Fruit fly (Drosophila melanogaster) whole organism, embryonic: ENCODE measurements around the gene Rpn2.

Source experiments
- Aef1 ChIP-seq: fragments of 200-800 bp; sonication (Bioruptor generic); IDR thresholded peaks from 3 replicates; pipeline ENCODE4 v1.3.6; 2022; ENCODE audit warnings: missing biosample characterization, missing genetic modification characterization
- CG10147 ChIP-seq: fragments of 200-800 bp; sonication (Bioruptor generic); optimal IDR thresholded peaks from 2 replicates; lab custom pipeline; 2019; ENCODE audit warnings: missing biosample characterization, mild to moderate bottlenecking, missing genetic modification characterization, moderate library complexity
- CG10431 ChIP-seq: fragments of 200-800 bp; sonication (Bioruptor generic); optimal IDR thresholded peaks from 3 replicates; lab custom pipeline; 2018; ENCODE audit warnings: missing biosample characterization, mild to moderate bottlenecking, missing genetic modification characterization
- CG10462 ChIP-seq: fragments of 200-800 bp; sonication (Bioruptor generic); optimal IDR thresholded peaks from 2 replicates; lab custom pipeline; 2016; ENCODE audit warnings: missing biosample characterization, missing genetic modification characterization
- CG10959 ChIP-seq: fragments of 200-800 bp; sonication (Bioruptor generic); IDR thresholded peaks from 2 replicates; pipeline ENCODE4 v1.3.6; 2022; ENCODE audit warnings: missing biosample characterization, missing genetic modification characterization
- CG11247 ChIP-seq: fragments of 200-800 bp; sonication (Bioruptor generic); IDR thresholded peaks from 2 replicates; pipeline ENCODE4 v1.3.6; 2022; ENCODE audit warnings: missing biosample characterization, missing genetic modification characterization
- CG11504 ChIP-seq: fragments of 200-800 bp; sonication (Bioruptor generic); optimal IDR thresholded peaks from 3 replicates; lab custom pipeline; 2019; ENCODE audit warnings: missing biosample characterization, mild to moderate bottlenecking, missing genetic modification characterization, moderate library complexity
- CG12219 ChIP-seq: fragments of 200-800 bp; sonication (Bioruptor generic); optimal IDR thresholded peaks from 3 replicates; lab custom pipeline; 2018; ENCODE audit warnings: missing biosample characterization, mild to moderate bottlenecking, missing genetic modification characterization
- CG1233 ChIP-seq: fragments of 200-800 bp; sonication (Bioruptor generic); optimal IDR thresholded peaks from 4 replicates; lab custom pipeline; 2018; ENCODE audit warnings: missing biosample characterization, mild to moderate bottlenecking, missing genetic modification characterization
- CG12391 ChIP-seq: fragments of 200-800 bp; sonication (Bioruptor generic); optimal IDR thresholded peaks from 3 replicates; lab custom pipeline; 2018; ENCODE audit warnings: missing biosample characterization, mild to moderate bottlenecking, missing genetic modification characterization, moderate library complexity
- CG15073 ChIP-seq: fragments of 200-800 bp; sonication (Bioruptor generic); optimal IDR thresholded peaks from 2 replicates; lab custom pipeline; 2016; ENCODE audit warnings: missing biosample characterization, missing genetic modification characterization
- CG17912 ChIP-seq: fragments of 200-800 bp; sonication (Bioruptor generic); optimal IDR thresholded peaks from 2 replicates; lab custom pipeline; 2018; ENCODE audit warnings: missing biosample characterization, mild to moderate bottlenecking, missing genetic modification characterization
- CG18599 ChIP-seq: fragments of 200-800 bp; sonication (Bioruptor generic); optimal IDR thresholded peaks from 3 replicates; lab custom pipeline; 2017; ENCODE audit warnings: missing biosample characterization, missing genetic modification characterization, mild to moderate bottlenecking, moderate library complexity, missing genetic modification reagents
- CG18764 ChIP-seq: fragments of 200-800 bp; sonication (Bioruptor generic); optimal IDR thresholded peaks from 3 replicates; lab custom pipeline; 2016; ENCODE audit warnings: missing biosample characterization, missing genetic modification characterization
- CG3281 ChIP-seq: fragments of 200-800 bp; sonication (Bioruptor generic); optimal IDR thresholded peaks from 3 replicates; lab custom pipeline; 2017; ENCODE audit warnings: missing biosample characterization, mild to moderate bottlenecking, missing genetic modification characterization
- CG6175 ChIP-seq: fragments of 200-800 bp; sonication (Bioruptor generic); IDR thresholded peaks from 3 replicates; pipeline ENCODE4 v1.3.6; 2022; ENCODE audit warnings: missing biosample characterization, missing genetic modification characterization
- CG7357 ChIP-seq: fragments of 200-800 bp; sonication (Bioruptor generic); IDR thresholded peaks from 3 replicates; pipeline ENCODE4 v1.3.6; 2022; ENCODE audit warnings: missing biosample characterization, missing genetic modification characterization
- CG7745 ChIP-seq: fragments of 200-800 bp; sonication (Bioruptor generic); optimal IDR thresholded peaks from 2 replicates; lab custom pipeline; 2018; ENCODE audit warnings: missing biosample characterization, mild to moderate bottlenecking, missing genetic modification characterization, moderate library complexity
- CG8089 ChIP-seq: fragments of 200-800 bp; sonication (Bioruptor generic); optimal IDR thresholded peaks from 3 replicates; lab custom pipeline; 2016; ENCODE audit warnings: missing biosample characterization, missing genetic modification characterization
- CG8281 ChIP-seq: fragments of 200-800 bp; sonication (Bioruptor generic); optimal IDR thresholded peaks from 2 replicates; lab custom pipeline; 2018; ENCODE audit warnings: missing biosample characterization, mild to moderate bottlenecking, missing genetic modification characterization, moderate library complexity
- Dek ChIP-seq: fragments of 200-800 bp; sonication (Bioruptor generic); optimal IDR thresholded peaks from 3 replicates; lab custom pipeline; 2019; ENCODE audit warnings: missing biosample characterization, mild to moderate bottlenecking, missing genetic modification characterization, moderate library complexity
- Dll ChIP-seq: fragments of 200-800 bp; sonication (Bioruptor generic); IDR thresholded peaks from 4 replicates; pipeline ENCODE4 v1.3.6; 2022; ENCODE audit warnings: missing biosample characterization, missing genetic modification characterization; ENCODE audit not compliant: partially characterized antibody
- Hsf ChIP-seq: fragments of 200-800 bp; sonication (Bioruptor generic); optimal IDR thresholded peaks from 3 replicates; lab custom pipeline; 2016; ENCODE audit warnings: missing biosample characterization, missing genetic modification characterization
- Mad ChIP-seq: fragments of 200-800 bp; sonication (Bioruptor generic); optimal IDR thresholded peaks from 2 replicates; lab custom pipeline; 2016; ENCODE audit warnings: missing biosample characterization, missing genetic modification characterization
- Meics ChIP-seq: fragments of 200-800 bp; sonication (Bioruptor generic); optimal IDR thresholded peaks from 2 replicates; lab custom pipeline; 2017; ENCODE audit warnings: missing biosample characterization, mild to moderate bottlenecking, missing genetic modification characterization
- Myb ChIP-seq: fragments of 200-800 bp; sonication (Bioruptor generic); optimal IDR thresholded peaks from 2 replicates; lab custom pipeline; 2016; ENCODE audit warnings: missing biosample characterization, missing genetic modification characterization
- Optix ChIP-seq: fragments of 200-800 bp; sonication (Bioruptor generic); IDR thresholded peaks from 3 replicates; pipeline ENCODE4 v1.3.6; 2022; ENCODE audit warnings: missing biosample characterization, missing genetic modification characterization
- Ravus ChIP-seq: fragments of 200-800 bp; sonication (Bioruptor generic); IDR thresholded peaks from 2 replicates; pipeline ENCODE4 v1.3.6; 2022; ENCODE audit warnings: missing biosample characterization, missing genetic modification characterization
- Stat92E ChIP-seq, 3 experiments: fragments of >200 bp in 2 of 3; fragments of 200-800 bp in 1 of 3; sonication (Bioruptor generic) in 1 of 3; optimal IDR thresholded peaks; 2 replicates each; lab custom pipeline; 2017 to 2019; ENCODE audit warnings: missing biosample characterization in 3 of 3, missing genetic modification characterization in 3 of 3, mild to moderate bottlenecking in 1 of 3, moderate library complexity in 1 of 3
- ara ChIP-seq: fragments of 200-800 bp; sonication (Bioruptor generic); IDR thresholded peaks from 2 replicates; pipeline ENCODE4 v1.3.6; 2022; ENCODE audit warnings: missing biosample characterization, missing genetic modification characterization
- az2 ChIP-seq: fragments of 200-800 bp; sonication (Bioruptor generic); optimal IDR thresholded peaks from 3 replicates; lab custom pipeline; 2016; ENCODE audit warnings: missing biosample characterization, missing genetic modification characterization
- br ChIP-seq: fragments of >200 bp; optimal IDR thresholded peaks from 2 replicates; lab custom pipeline; 2017
- btn ChIP-seq: fragments of 200-800 bp; sonication (Bioruptor generic); optimal IDR thresholded peaks from 2 replicates; lab custom pipeline; 2016; ENCODE audit warnings: missing biosample characterization, missing genetic modification characterization
- chif ChIP-seq, 2 experiments: fragments of 200-800 bp; sonication (Bioruptor generic); optimal IDR thresholded peaks; 3 replicates each; lab custom pipeline; 2016; ENCODE audit warnings: missing biosample characterization in 2 of 2, missing genetic modification characterization in 2 of 2
- corto ChIP-seq: fragments of 200-800 bp; sonication (Bioruptor generic); optimal IDR thresholded peaks from 2 replicates; lab custom pipeline; 2016; ENCODE audit warnings: missing biosample characterization, mild to moderate bottlenecking, missing genetic modification characterization, moderate library complexity
- crp ChIP-seq, 2 experiments: fragments of 200-800 bp; sonication (Bioruptor generic); optimal IDR thresholded peaks; 2 replicates in 1 of 2; 3 replicates in 1 of 2; lab custom pipeline; 2017; ENCODE audit warnings: missing biosample characterization in 2 of 2, missing genetic modification characterization in 2 of 2, mild to moderate bottlenecking in 1 of 2, moderate library complexity in 1 of 2
- dm ChIP-seq: fragments of 200-800 bp; sonication (Bioruptor generic); optimal IDR thresholded peaks from 3 replicates; lab custom pipeline; 2016; ENCODE audit warnings: missing biosample characterization, missing genetic modification characterization
- gce ChIP-seq: fragments of 200-800 bp; sonication (Bioruptor generic); IDR thresholded peaks from 3 replicates; pipeline ENCODE4 v1.3.6; 2022; ENCODE audit warnings: missing biosample characterization, missing genetic modification characterization
- grn ChIP-seq: fragments of 200-800 bp; sonication (Bioruptor generic); optimal IDR thresholded peaks from 3 replicates; lab custom pipeline; 2017; ENCODE audit warnings: missing biosample characterization, missing genetic modification characterization
- jigr1 ChIP-seq: fragments of 200-800 bp; sonication (Bioruptor generic); IDR thresholded peaks from 3 replicates; pipeline ENCODE4 v1.3.6; 2022; ENCODE audit warnings: missing biosample characterization, missing genetic modification characterization
- kah ChIP-seq: fragments of 200-800 bp; sonication (Bioruptor generic); optimal IDR thresholded peaks from 2 replicates; lab custom pipeline; 2018; ENCODE audit warnings: missing biosample characterization, mild to moderate bottlenecking, missing genetic modification characterization
- klu ChIP-seq: fragments of 200-800 bp; sonication (Bioruptor generic); IDR thresholded peaks from 2 replicates; pipeline ENCODE4 v1.3.6; 2022; ENCODE audit warnings: missing biosample characterization, missing genetic modification characterization
- luna ChIP-seq: fragments of 200-800 bp; sonication (Bioruptor generic); optimal IDR thresholded peaks from 2 replicates; lab custom pipeline; 2016; ENCODE audit warnings: missing biosample characterization, missing genetic modification characterization
- nau ChIP-seq: fragments of 200-800 bp; sonication (Bioruptor generic); optimal IDR thresholded peaks from 3 replicates; lab custom pipeline; 2017; ENCODE audit warnings: missing biosample characterization, mild to moderate bottlenecking, missing genetic modification characterization, missing genetic modification reagents
- pan ChIP-seq, 4 experiments: fragments of >200 bp in 3 of 4; fragments of 200-800 bp in 1 of 4; sonication (Bioruptor generic) in 1 of 4; optimal IDR thresholded peaks in 3 of 4; IDR thresholded peaks in 1 of 4; 2 replicates each; pipeline versions ENCODE4 v1.3.6 to Lab custom; 2017 to 2022; ENCODE audit warnings: missing biosample characterization in 2 of 4, missing genetic modification characterization in 2 of 4, mixed read lengths in 1 of 4
- phol ChIP-seq: fragments of 200-800 bp; sonication (Bioruptor generic); optimal IDR thresholded peaks from 3 replicates; lab custom pipeline; 2018; ENCODE audit warnings: missing biosample characterization, mild to moderate bottlenecking, missing genetic modification characterization, moderate library complexity
- salm ChIP-seq: fragments of 200-800 bp; sonication (Bioruptor generic); optimal IDR thresholded peaks from 2 replicates; lab custom pipeline; 2018; ENCODE audit warnings: missing biosample characterization, mild to moderate bottlenecking, missing genetic modification characterization
- sim ChIP-seq: fragments of 200-800 bp; sonication (Bioruptor generic); IDR thresholded peaks from 2 replicates; pipeline ENCODE4 v1.3.6; 2022; ENCODE audit warnings: missing biosample characterization, missing genetic modification characterization
- stc ChIP-seq: fragments of 200-800 bp; sonication (Bioruptor generic); IDR thresholded peaks from 2 replicates; pipeline ENCODE4 v1.3.6; 2022; ENCODE audit warnings: missing biosample characterization, missing genetic modification characterization
- tgo ChIP-seq: fragments of 200-800 bp; sonication (Bioruptor generic); IDR thresholded peaks from 3 replicates; pipeline ENCODE4 v1.3.6; 2022; ENCODE audit warnings: missing biosample characterization, missing genetic modification characterization
- z ChIP-seq: fragments of 200-800 bp; sonication (Bioruptor generic); IDR thresholded peaks from 3 replicates; pipeline ENCODE4 v1.3.6; 2022; ENCODE audit warnings: missing biosample characterization, missing genetic modification characterization

The Rpn2 gene

dm6 chr3R:29148072-29148471, 5.3 kb upstream of the Rpn2 start, which contains the start of the genes CG11882 and Pglym78 (continued):
- TF ChIP-seq stc (GFP tag; lab: Robert Waterston, UW) (peak; percentile 51; the same call in 1 of the 2 replicates), CG3281 (GFP tag; lab: Kevin White, UChicago) (no peak), luna (GFP tag; lab: Kevin White, UChicago) (no peak), CG11247 (GFP tag; lab: Robert Waterston, UW) (peak; percentile 48; the same call in 1 of the 2 replicates), Optix (GFP tag; lab: Robert Waterston, UW) (no peak), z (no peak), Stat92E (GFP tag; optimal IDR thresholded peaks at IDR 0.05; lab: Kevin White, UChicago) (no peak), br (lab: Kevin White, UChicago) (no peak), sim (GFP tag; lab: Robert Waterston, UW) (no peak), gce (GFP tag; lab: Robert Waterston, UW) (no peak), CG12391 (tag; lab: Kevin White, UChicago) (peak; percentile 49), CG11504 (tag; lab: Kevin White, UChicago) (no peak), pan (optimal IDR thresholded peaks at IDR 0.05; lab: Kevin White, UChicago) (no peak), pan (GFP tag; optimal IDR thresholded peaks at IDR 0.05 in 1 of 2, IDR thresholded peaks at IDR 0.05 in 1 of 2) (peak in 1 of 2 experiments; percentile 39), CG15073 (no peak), Hsf (GFP tag; lab: Kevin White, UChicago) (peak; percentile 35), corto (GFP tag; lab: Kevin White, UChicago) (no peak), nau (GFP tag; lab: Kevin White, UChicago) (no peak), btn (no peak), ara (GFP tag; lab: Robert Waterston, UW) (peak; percentile 51), tgo (no peak), CG12219 (no peak), Dll (GFP tag; lab: Robert Waterston, UW) (0 out of 4 replicates have a peak, but pooled peaks have one; percentile 56), CG18764 (GFP tag; lab: Kevin White, UChicago) (peak; percentile 25), klu (GFP tag; lab: Robert Waterston, UW) (no peak), CG8281 (no peak), Ravus (GFP tag; lab: Robert Waterston, UW) (no peak), Myb (GFP tag; lab: Kevin White, UChicago) (peak; percentile 86), salm (tag; lab: Kevin White, UChicago) (peak; percentile 8), Mad (no peak), CG8089 (no peak), CG17912 (GFP tag; lab: Kevin White, UChicago) (no peak), grn (GFP tag; lab: Kevin White, UChicago) (peak; percentile 67), CG1233 (GFP tag; lab: Kevin White, UChicago) (no peak), kah (GFP tag; lab: Kevin White, UChicago) (peak; percentile 82), Dek (tag; lab: Kevin White, UChicago) (no peak), phol (tag; lab: Kevin White, UChicago) (peak; percentile 28), Aef1 (GFP tag; lab: Robert Waterston, UW) (peak; percentile 21; the same call in 1 of the 3 replicates), CG10147 (GFP tag; lab: Kevin White, UChicago) (no peak), crp (GFP tag; optimal IDR thresholded peaks at IDR 0.05; lab: Kevin White, UChicago) (peak in 1 of 2 experiments; percentile 73), CG7745 (tag; lab: Kevin White, UChicago) (no peak), CG10462 (GFP tag; lab: Kevin White, UChicago) (no peak), dm (GFP tag; lab: Kevin White, UChicago) (peak; percentile 51), az2 (GFP tag; lab: Kevin White, UChicago) (no peak), CG7357 (GFP tag; lab: Robert Waterston, UW) (no peak), jigr1 (GFP tag; lab: Robert Waterston, UW) (no peak), chif (GFP tag; optimal IDR thresholded peaks at IDR 0.05; lab: Kevin White, UChicago) (peak in 1 of 2 experiments; percentile 25), Meics (GFP tag; lab: Kevin White, UChicago) (peak; percentile 6), CG10959 (GFP tag; lab: Robert Waterston, UW) (no peak), CG18599 (GFP tag; lab: Kevin White, UChicago) (peak; percentile 48), CG10431 (GFP tag; lab: Kevin White, UChicago) (no peak), CG6175 (GFP tag; lab: Robert Waterston, UW) (no peak)
